Fruit fly (Drosophila melanogaster) whole organism: ENCODE results near the gene Cht11.

Experiments used
- Dll ChIP-seq: fragments of >200 bp; optimal IDR thresholded peaks from 2 replicates; lab custom pipeline; 2017
- EcR ChIP-seq, 2 experiments: fragments of >200 bp; optimal IDR thresholded peaks; 2 replicates each; lab custom pipeline; 2017; ENCODE audit warnings: missing biosample characterization in 2 of 2, missing genetic modification characterization in 2 of 2, missing genetic modification reagents in 2 of 2
- usp ChIP-seq: fragments of >200 bp; optimal IDR thresholded peaks from 2 replicates; lab custom pipeline; 2017; ENCODE audit warnings: missing biosample characterization, missing genetic modification characterization, mixed read lengths

DNA sequence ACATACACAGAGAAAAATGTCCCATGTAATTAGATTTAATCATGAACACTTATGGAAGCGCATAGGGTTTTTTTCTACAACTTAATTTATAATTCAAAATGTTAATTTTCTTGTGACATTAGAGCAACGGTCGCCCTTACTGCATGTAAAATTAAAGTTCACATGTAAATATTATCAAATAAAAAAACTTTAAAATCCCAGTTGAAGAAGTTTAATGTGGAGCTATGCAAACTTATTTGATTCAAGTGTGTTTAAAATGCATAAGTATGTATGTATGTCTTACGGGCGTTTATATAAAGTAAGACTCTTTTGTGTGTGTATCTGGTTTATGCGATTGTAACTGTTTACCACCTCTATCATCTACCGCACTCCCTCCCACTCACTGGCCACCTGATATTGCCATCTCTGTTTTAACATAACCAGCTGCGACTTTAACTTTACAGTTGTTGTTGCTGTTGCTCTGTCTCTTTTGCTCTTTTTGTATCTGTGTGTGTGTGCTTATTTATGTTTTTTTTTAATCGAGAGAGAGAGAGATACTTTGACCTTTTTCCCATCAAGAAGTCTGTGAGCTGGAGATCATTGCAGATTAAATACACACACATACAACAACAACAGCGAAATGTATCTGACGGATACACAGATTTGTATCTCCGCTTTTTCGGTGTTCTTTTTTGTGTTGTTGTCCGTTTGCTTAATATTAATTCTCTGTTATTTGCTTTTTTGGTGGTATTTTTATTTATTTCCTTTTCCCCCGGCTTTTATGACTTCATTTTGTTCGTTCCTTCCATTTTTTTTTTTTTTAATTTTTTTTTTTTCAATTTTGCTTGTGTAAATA is 6.3 kb upstream of the Cht11 start:
- TF ChIP-seq Dll (lab: Kevin White, UChicago) (no peak), EcR (GFP tag; optimal IDR thresholded peaks at IDR 0.05; lab: Kevin White, UChicago) (no peak), usp (GFP tag; lab: Kevin White, UChicago) (no peak)
